Worm (Caenorhabditis elegans): ENCODE measurements around the gene K08D8.10.

K08D8.10 gene

DNA sequence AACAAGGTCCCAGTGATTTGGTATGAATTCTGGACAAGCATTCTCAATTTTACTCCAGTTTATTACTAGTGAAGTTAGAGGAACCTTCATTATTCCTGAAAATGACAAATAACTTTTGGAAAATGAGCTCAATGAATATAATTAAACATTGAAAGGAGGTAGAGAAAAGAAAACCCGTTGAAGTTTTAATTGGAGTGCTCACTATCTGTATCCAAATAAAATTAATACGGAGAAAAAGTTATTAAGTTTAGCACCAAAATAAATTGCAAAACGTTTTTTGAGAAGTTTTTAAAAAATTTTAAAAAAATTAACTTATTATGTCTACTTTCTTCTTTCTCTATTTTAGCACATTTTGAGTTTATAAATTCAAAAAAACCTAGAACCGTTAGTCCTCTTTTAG lies 46.1 kb downstream of the K08D8.10 start, which contains the start of gene F55G11.1:
Gene F55G11.1 (minus strand): TSS at position 101 of the 400 bp plus-strand sequence.
- TF ChIP-seq hrde-1 (tag; optimal IDR thresholded peaks at IDR 0.05; ENCODE audit: borderline replicate concordance) = no peak
- no peak for TF ChIP-seq snpc-3.4 (tag; optimal IDR thresholded peaks at IDR 0.05)
- no peak for TF ChIP-seq F23B12.7 (tag; optimal IDR thresholded peaks at IDR 0.05; ENCODE audit: insufficient read depth)
- no peak for TF ChIP-seq pha-4 (tag; optimal IDR thresholded peaks at IDR 0.05)
- no peak for TF ChIP-seq repo-1 (tag; optimal IDR thresholded peaks at IDR 0.05)
- TF ChIP-seq lin-35 (GFP tag; optimal IDR thresholded peaks at IDR 0.05) = no peak

DNA sequence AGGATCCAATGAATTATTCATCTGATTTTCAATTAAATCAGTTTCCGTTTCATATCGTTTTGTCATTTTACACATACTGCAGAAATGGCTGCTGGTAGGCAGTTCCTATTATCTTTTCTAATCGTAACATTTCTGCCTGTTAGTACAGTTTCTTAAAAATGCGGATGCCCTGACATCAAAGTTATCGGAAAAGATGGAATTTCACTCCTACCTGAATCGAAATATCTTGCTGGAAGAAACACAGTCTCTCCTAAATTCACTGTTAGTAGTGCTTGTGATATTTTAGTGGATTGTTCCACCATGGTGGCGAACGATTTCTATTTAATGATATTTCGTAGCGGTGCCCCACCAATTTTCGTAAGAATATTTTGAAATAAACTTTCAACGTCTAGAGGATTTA lies 48.1 kb downstream of the K08D8.10 start, which contains the start of gene F55G11.10:
Gene F55G11.10 (plus strand): TSS at position 301 of the 400 bp plus-strand sequence.
- no peak for TF ChIP-seq mes-4 (tag; optimal IDR thresholded peaks at IDR 0.05)
- TF ChIP-seq Y67H2A.10 (GFP tag; conservative IDR thresholded peaks at IDR 0.05) = no peak
- TF ChIP-seq attf-5 (GFP tag; optimal IDR thresholded peaks at IDR 0.05) = no peak
- no peak for TF ChIP-seq zim-3 (tag; optimal IDR thresholded peaks at IDR 0.05)
- TF ChIP-seq tbx-9 (tag; optimal IDR thresholded peaks at IDR 0.05; ENCODE audit: borderline replicate concordance) = no peak

Data from whole organism, young adult.